Fruit fly (Drosophila melanogaster) whole organism, embryonic: ENCODE results near the gene mio.
A peak's percentile ranks its signal among the peaks of the same experiment; 100 is the strongest.

Source experiments
- Abd-B ChIP-seq: fragments of 200-800 bp; sonication (Bioruptor generic); optimal IDR thresholded peaks from 2 replicates; lab custom pipeline; 2018; ENCODE audit warnings: missing biosample characterization, mild to moderate bottlenecking, missing genetic modification characterization, moderate library complexity
- Atf-2 ChIP-seq: fragments of 200-800 bp; sonication (Bioruptor generic); optimal IDR thresholded peaks from 2 replicates; lab custom pipeline; 2016; ENCODE audit warnings: missing biosample characterization, missing genetic modification characterization
- BEAF-32 ChIP-seq: fragments of 200-800 bp; sonication (Bioruptor generic); optimal IDR thresholded peaks from 3 replicates; lab custom pipeline; 2017; ENCODE audit warnings: missing biosample characterization, missing genetic modification characterization, mild to moderate bottlenecking, moderate library complexity, missing genetic modification reagents
- Bteb2 ChIP-seq: fragments of 200-800 bp; sonication (Bioruptor generic); optimal IDR thresholded peaks from 2 replicates; lab custom pipeline; 2016; ENCODE audit warnings: missing biosample characterization, missing genetic modification characterization
- CG10543 ChIP-seq: fragments of 200-800 bp; sonication (Bioruptor generic); optimal IDR thresholded peaks from 3 replicates; lab custom pipeline; 2017; ENCODE audit warnings: missing biosample characterization, mild to moderate bottlenecking, missing genetic modification characterization, moderate library complexity
- CG11456 ChIP-seq: fragments of 200-800 bp; sonication (Bioruptor generic); IDR thresholded peaks from 3 replicates; pipeline ENCODE4 v1.3.6; 2022; ENCODE audit warnings: missing biosample characterization, missing genetic modification characterization
- CG13424 ChIP-seq: fragments of 200-800 bp; sonication (Bioruptor generic); optimal IDR thresholded peaks from 2 replicates; lab custom pipeline; 2019; ENCODE audit warnings: missing biosample characterization, mild to moderate bottlenecking, missing genetic modification characterization, moderate library complexity
- CG13894 ChIP-seq: fragments of 200-800 bp; sonication (Bioruptor generic); optimal IDR thresholded peaks from 3 replicates; lab custom pipeline; 2018; ENCODE audit warnings: missing biosample characterization, mild to moderate bottlenecking, missing genetic modification characterization, moderate library complexity
- CG15601 ChIP-seq: fragments of 200-800 bp; sonication (Bioruptor generic); optimal IDR thresholded peaks from 3 replicates; lab custom pipeline; 2019; ENCODE audit warnings: missing biosample characterization, mild to moderate bottlenecking, missing genetic modification characterization, moderate library complexity
- CG16815 ChIP-seq: fragments of 200-800 bp; sonication (Bioruptor generic); optimal IDR thresholded peaks from 3 replicates; lab custom pipeline; 2017; ENCODE audit warnings: missing biosample characterization, mild to moderate bottlenecking, missing genetic modification characterization
- CG3065 ChIP-seq: fragments of 200-800 bp; sonication (Bioruptor generic); optimal IDR thresholded peaks from 2 replicates; lab custom pipeline; 2016; ENCODE audit warnings: missing biosample characterization, missing genetic modification characterization
- CG3407 ChIP-seq: fragments of 200-800 bp; sonication (Bioruptor generic); optimal IDR thresholded peaks from 2 replicates; lab custom pipeline; 2018; ENCODE audit warnings: missing biosample characterization, mild to moderate bottlenecking, missing genetic modification characterization
- CG34224 ChIP-seq: fragments of 200-800 bp; sonication (Bioruptor generic); IDR thresholded peaks from 3 replicates; pipeline ENCODE4 v1.3.6; 2022; ENCODE audit warnings: missing biosample characterization, missing genetic modification characterization; ENCODE audit not compliant: partially characterized antibody
- CG43689 ChIP-seq: fragments of 200-800 bp; sonication (Bioruptor generic); IDR thresholded peaks from 2 replicates; pipeline ENCODE4 v1.3.6; 2022; ENCODE audit warnings: missing biosample characterization, missing genetic modification characterization
- CG4404 ChIP-seq: fragments of 200-800 bp; sonication (Bioruptor generic); IDR thresholded peaks from 2 replicates; pipeline ENCODE4 v1.3.6; 2022; ENCODE audit warnings: missing biosample characterization, missing genetic modification characterization
- CG7987 ChIP-seq: fragments of 200-800 bp; sonication (Bioruptor generic); optimal IDR thresholded peaks from 2 replicates; lab custom pipeline; 2018; ENCODE audit warnings: missing biosample characterization, mild to moderate bottlenecking, missing genetic modification characterization, moderate library complexity
- CG9437 ChIP-seq: fragments of 200-800 bp; sonication (Bioruptor generic); optimal IDR thresholded peaks from 2 replicates; lab custom pipeline; 2018; ENCODE audit warnings: missing biosample characterization, mild to moderate bottlenecking, missing genetic modification characterization
- CG9797 ChIP-seq: fragments of 200-800 bp; sonication (Bioruptor generic); optimal IDR thresholded peaks from 3 replicates; lab custom pipeline; 2018; ENCODE audit warnings: missing biosample characterization, mild to moderate bottlenecking, missing genetic modification characterization
- D ChIP-seq, 2 experiments: fragments of 200-800 bp in 1 of 2; fragments of >200 bp in 1 of 2; sonication (Bioruptor generic) in 1 of 2; optimal IDR thresholded peaks; 2 replicates in 1 of 2; 3 replicates in 1 of 2; lab custom pipeline; 2017; ENCODE audit warnings: mild to moderate bottlenecking in 1 of 2, missing biosample characterization in 1 of 2, missing genetic modification characterization in 1 of 2, missing genetic modification reagents in 1 of 2
- Deaf1 ChIP-seq: fragments of 200-800 bp; optimal IDR thresholded peaks from 3 replicates; lab custom pipeline; 2019; ENCODE audit warnings: missing biosample characterization, mild to moderate bottlenecking, missing genetic modification characterization, moderate library complexity
- ERR ChIP-seq: fragments of 200-800 bp; sonication (Bioruptor generic); optimal IDR thresholded peaks from 2 replicates; lab custom pipeline; 2016; ENCODE audit warnings: missing biosample characterization, missing genetic modification characterization
- Eip74EF ChIP-seq, 2 experiments: fragments of 200-800 bp in 1 of 2; fragments of >200 bp in 1 of 2; sonication (Bioruptor generic) in 1 of 2; optimal IDR thresholded peaks; 2 replicates each; lab custom pipeline; 2017 to 2019; ENCODE audit warnings: missing biosample characterization in 2 of 2, missing genetic modification characterization in 2 of 2, mild to moderate bottlenecking in 1 of 2, moderate library complexity in 1 of 2
- HLH3B ChIP-seq: fragments of 200-800 bp; sonication (Bioruptor generic); IDR thresholded peaks from 2 replicates; pipeline ENCODE4 v1.3.6; 2022; ENCODE audit warnings: missing biosample characterization, missing genetic modification characterization
- Hsf ChIP-seq: fragments of 200-800 bp; sonication (Bioruptor generic); optimal IDR thresholded peaks from 3 replicates; lab custom pipeline; 2016; ENCODE audit warnings: missing biosample characterization, missing genetic modification characterization
- Mes4 ChIP-seq: fragments of 200-800 bp; sonication (Bioruptor generic); optimal IDR thresholded peaks from 2 replicates; lab custom pipeline; 2016; ENCODE audit warnings: missing biosample characterization, missing genetic modification characterization
- NK7.1 ChIP-seq: fragments of 200-800 bp; sonication (Bioruptor generic); optimal IDR thresholded peaks from 3 replicates; lab custom pipeline; 2016; ENCODE audit warnings: missing biosample characterization, missing genetic modification characterization
- Six4 ChIP-seq: fragments of 200-800 bp; sonication (Bioruptor generic); optimal IDR thresholded peaks from 2 replicates; lab custom pipeline; 2016; ENCODE audit warnings: missing biosample characterization, missing genetic modification characterization
- Xbp1 ChIP-seq: fragments of 200-800 bp; sonication (Bioruptor generic); optimal IDR thresholded peaks from 3 replicates; lab custom pipeline; 2016; ENCODE audit warnings: missing biosample characterization, mild to moderate bottlenecking, missing genetic modification characterization
- br ChIP-seq: fragments of >200 bp; optimal IDR thresholded peaks from 2 replicates; lab custom pipeline; 2017
- btn ChIP-seq: fragments of 200-800 bp; sonication (Bioruptor generic); optimal IDR thresholded peaks from 2 replicates; lab custom pipeline; 2016; ENCODE audit warnings: missing biosample characterization, missing genetic modification characterization
- chinmo ChIP-seq: fragments of 200-800 bp; sonication (Bioruptor generic); IDR thresholded peaks from 4 replicates; pipeline ENCODE4 v1.3.6; 2022; ENCODE audit warnings: missing biosample characterization, missing genetic modification characterization; ENCODE audit not compliant: partially characterized antibody
- crol ChIP-seq: fragments of 200-800 bp; sonication (Bioruptor generic); IDR thresholded peaks from 2 replicates; pipeline ENCODE4 v1.3.6; 2022; ENCODE audit warnings: missing biosample characterization, missing genetic modification characterization
- da ChIP-seq: fragments of 200-800 bp; sonication (Bioruptor generic); optimal IDR thresholded peaks from 2 replicates; lab custom pipeline; 2016; ENCODE audit warnings: missing biosample characterization, missing genetic modification characterization
- dimm ChIP-seq: fragments of 200-800 bp; sonication (Bioruptor generic); IDR thresholded peaks from 2 replicates; pipeline ENCODE4 v1.3.6; 2022; ENCODE audit warnings: missing biosample characterization, missing genetic modification characterization
- en ChIP-seq: fragments of 200-800 bp; sonication (Bioruptor generic); optimal IDR thresholded peaks from 2 replicates; lab custom pipeline; 2016; ENCODE audit warnings: missing biosample characterization, missing genetic modification characterization
- ewg ChIP-seq: fragments of 200-800 bp; sonication (Bioruptor generic); optimal IDR thresholded peaks from 3 replicates; lab custom pipeline; 2017; ENCODE audit warnings: mild to moderate bottlenecking, missing biosample characterization, missing genetic modification reagents, missing genetic modification characterization
- fu2 ChIP-seq: fragments of 200-800 bp; sonication (Bioruptor generic); optimal IDR thresholded peaks from 2 replicates; lab custom pipeline; 2016; ENCODE audit warnings: missing biosample characterization, missing genetic modification characterization
- jigr1 ChIP-seq: fragments of 200-800 bp; sonication (Bioruptor generic); IDR thresholded peaks from 3 replicates; pipeline ENCODE4 v1.3.6; 2022; ENCODE audit warnings: missing biosample characterization, missing genetic modification characterization
- kni ChIP-seq: fragments of 200-800 bp; sonication (Bioruptor generic); optimal IDR thresholded peaks from 3 replicates; lab custom pipeline; 2017; ENCODE audit warnings: mild to moderate bottlenecking, missing biosample characterization, missing genetic modification reagents, missing genetic modification characterization
- luna ChIP-seq: fragments of 200-800 bp; sonication (Bioruptor generic); optimal IDR thresholded peaks from 2 replicates; lab custom pipeline; 2016; ENCODE audit warnings: missing biosample characterization, missing genetic modification characterization
- nmo ChIP-seq: fragments of 200-800 bp; sonication (Bioruptor generic); optimal IDR thresholded peaks from 2 replicates; lab custom pipeline; 2018; ENCODE audit warnings: missing biosample characterization, mild to moderate bottlenecking, missing genetic modification characterization, moderate library complexity
- nom ChIP-seq: fragments of 200-800 bp; sonication (Bioruptor generic); optimal IDR thresholded peaks from 2 replicates; lab custom pipeline; 2017; ENCODE audit warnings: missing biosample characterization, missing genetic modification characterization, mild to moderate bottlenecking, moderate library complexity, missing genetic modification reagents
- org-1 ChIP-seq: fragments of 200-800 bp; sonication (Bioruptor generic); optimal IDR thresholded peaks from 2 replicates; lab custom pipeline; 2017; ENCODE audit warnings: missing biosample characterization, missing genetic modification characterization
- sd ChIP-seq: fragments of 200-800 bp; sonication (Bioruptor generic); optimal IDR thresholded peaks from 3 replicates; lab custom pipeline; 2018; ENCODE audit warnings: missing biosample characterization, mild to moderate bottlenecking, missing genetic modification characterization, moderate library complexity
- sob ChIP-seq: fragments of 200-800 bp; sonication (Bioruptor generic); IDR thresholded peaks from 2 replicates; pipeline ENCODE4 v1.3.6; 2022; ENCODE audit warnings: missing biosample characterization, missing genetic modification characterization
- ssp ChIP-seq: fragments of 200-800 bp; sonication (Bioruptor generic); IDR thresholded peaks from 2 replicates; pipeline ENCODE4 v1.3.6; 2022; ENCODE audit warnings: missing biosample characterization, missing genetic modification characterization
- z ChIP-seq: fragments of 200-800 bp; sonication (Bioruptor generic); IDR thresholded peaks from 3 replicates; pipeline ENCODE4 v1.3.6; 2022; ENCODE audit warnings: missing biosample characterization, missing genetic modification characterization

mio gene

DNA sequence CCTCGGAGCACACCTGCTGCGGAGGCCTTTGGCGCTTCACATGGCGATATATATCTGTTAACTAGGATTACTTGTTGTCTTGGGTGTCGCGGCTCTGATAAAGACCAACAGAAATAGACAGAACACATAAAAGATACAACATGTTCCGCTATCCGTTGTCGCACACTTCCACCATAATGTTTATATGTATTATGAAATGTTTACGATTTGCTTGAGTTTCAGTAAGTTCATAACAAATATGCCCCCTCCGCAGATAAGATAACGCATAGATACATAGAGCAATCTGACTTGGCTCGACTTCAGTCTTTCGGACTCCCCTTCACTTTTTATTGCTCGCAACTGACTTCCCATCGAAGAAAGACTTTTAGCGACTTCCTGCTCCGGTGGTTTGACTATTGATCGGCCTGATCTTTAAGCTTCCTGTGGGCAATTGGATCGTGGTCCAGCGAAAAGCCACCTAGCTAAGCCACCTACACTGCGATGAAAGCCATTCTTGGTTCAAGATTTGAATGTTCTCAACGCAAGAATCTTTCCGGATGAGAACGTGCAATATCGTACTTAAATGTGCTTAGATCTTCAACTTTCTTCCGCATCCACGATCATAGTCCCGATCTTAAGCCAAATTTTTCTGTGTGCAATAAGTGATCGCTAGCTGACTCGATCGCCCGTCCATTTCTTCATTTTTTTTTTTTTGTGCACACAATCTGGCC lies 48.8 kb upstream of the mio start (continued):
- TF ChIP-seq CG3065 (GFP tag; lab: Kevin White, UChicago) (no peak), da (no peak), dimm (GFP tag; lab: Robert Waterston, UW) (no peak), org-1 (GFP tag; lab: Kevin White, UChicago) (peak; percentile 22), Six4 (no peak), jigr1 (GFP tag; lab: Robert Waterston, UW) (no peak), z (GFP tag; lab: Robert Waterston, UW) (no peak), CG9797 (no peak)
- TF ChIP-seq, all 482 proteins: peak for 106

- TF ChIP-seq CG7987 (GFP tag; lab: Kevin White, UChicago) (no peak), CG15601 (tag; lab: Kevin White, UChicago) (no peak), CG10543 (peak; percentile 36), HLH3B (GFP tag; lab: Robert Waterston, UW) (no peak), D (optimal IDR thresholded peaks at IDR 0.05; lab: Kevin White, UChicago) (no peak), D (GFP tag; optimal IDR thresholded peaks at IDR 0.05; lab: Kevin White, UChicago) (no peak), CG9437 (GFP tag; lab: Kevin White, UChicago) (no peak), Xbp1 (GFP tag; lab: Kevin White, UChicago) (no peak), CG16815 (GFP tag; lab: Kevin White, UChicago) (no peak), CG43689 (GFP tag; lab: Robert Waterston, UW) (no peak), btn (GFP tag; lab: Kevin White, UChicago) (no peak), ssp (GFP tag; lab: Robert Waterston, UW) (no peak), kni (no peak), Abd-B (GFP tag; lab: Kevin White, UChicago) (no peak), luna (GFP tag; lab: Kevin White, UChicago) (no peak), Bteb2 (no peak), chinmo (peak; percentile 91; the same call in 3 of the 4 replicates), ERR (GFP tag; lab: Kevin White, UChicago) (no peak), Atf-2 (GFP tag; lab: Kevin White, UChicago) (no peak), br (lab: Kevin White, UChicago) (no peak), CG13424 (tag; lab: Kevin White, UChicago) (no peak), Mes4 (GFP tag; lab: Kevin White, UChicago) (no peak), sd (tag; lab: Kevin White, UChicago) (peak; percentile 23), CG4404 (GFP tag; lab: Robert Waterston, UW) (no peak), fu2 (GFP tag; lab: Kevin White, UChicago) (no peak), en (GFP tag; lab: Kevin White, UChicago) (no peak), nom (GFP tag; lab: Kevin White, UChicago) (peak; percentile 2), Eip74EF (GFP tag; optimal IDR thresholded peaks at IDR 0.05; lab: Kevin White, UChicago) (peak in 1 of 2 experiments; percentile 55), nmo (GFP tag; lab: Kevin White, UChicago) (no peak), Hsf (GFP tag; lab: Kevin White, UChicago) (no peak), crol (GFP tag; lab: Robert Waterston, UW) (peak; percentile 56), CG13894 (tag; lab: Kevin White, UChicago) (peak; percentile 11), CG34224 (GFP tag; lab: Robert Waterston, UW) (0 out of 3 replicates have a peak, but pooled peaks have one; percentile 23), sob (GFP tag; lab: Robert Waterston, UW) (no peak), Deaf1 (tag; lab: Kevin White, UChicago) (peak; percentile 53), NK7.1 (GFP tag; lab: Kevin White, UChicago) (no peak), BEAF-32 (GFP tag; lab: Kevin White, UChicago) (no peak), CG3407 (no peak), ewg (no peak), CG11456 (GFP tag; lab: Robert Waterston, UW) (no peak)
These were observed 48.1 kb upstream of the mio start for dm6 chr2L:2168894-2169456.
